Worm (Caenorhabditis elegans) whole organism, L4 larva: Measurements from ENCODE around the gene F38A5.6.

Source experiments
- F44E2.7 ChIP-seq: fragments of 200-800 bp; sonication (Bioruptor generic); IDR thresholded peaks from 2 replicates; pipeline ENCODE4 v2.1.2; 2022; ENCODE audit warnings: missing genetic modification characterization, missing compliant biosample characterization
- F49E8.2 ChIP-seq: sonication (generic microtip); optimal IDR thresholded peaks from 2 replicates; lab custom pipeline; 2016; ENCODE audit warnings: missing compliant biosample characterization, mild to moderate bottlenecking, missing genetic modification characterization, borderline replicate concordance
- R02D3.7 ChIP-seq: fragments of 150-350 bp; sonication (generic microtip); optimal IDR thresholded peaks from 3 replicates; lab custom pipeline; 2014; ENCODE audit warnings: missing biosample characterization, missing genetic modification characterization
- T26A8.4 ChIP-seq: fragments of 200-800 bp; sonication (Bioruptor generic); IDR thresholded peaks from 2 replicates; pipeline ENCODE4 v1.3.6; 2022; ENCODE audit warnings: missing genetic modification characterization, missing compliant biosample characterization
- ceh-28 ChIP-seq: fragments of 150-350 bp; optimal IDR thresholded peaks from 2 replicates; lab custom pipeline; 2014; ENCODE audit warnings: missing biosample characterization, missing genetic modification reagents, missing genetic modification characterization
- dpl-1 ChIP-seq: fragments of 150-350 bp; optimal IDR thresholded peaks from 2 replicates; lab custom pipeline; 2014; ENCODE audit warnings: missing biosample characterization, missing genetic modification reagents, missing genetic modification characterization
- lsy-2 ChIP-seq, 2 experiments: fragments of 150-350 bp in 1 of 2; sonication (generic microtip) in 1 of 2; optimal IDR thresholded peaks; 2 replicates each; lab custom pipeline; 2014 to 2017; ENCODE audit warnings: missing biosample characterization in 2 of 2, missing genetic modification characterization in 2 of 2
- mdl-1 ChIP-seq, 2 experiments: fragments of 150-350 bp in 1 of 2; sonication (generic microtip) in 1 of 2; optimal IDR thresholded peaks; 2 replicates each; lab custom pipeline; 2014 to 2017; ENCODE audit warnings: missing biosample characterization in 2 of 2, missing genetic modification characterization in 2 of 2
- mdt-29 ChIP-seq: fragments of 200-800 bp; sonication (Bioruptor generic); IDR thresholded peaks from 2 replicates; pipeline ENCODE4 v1.3.6; 2022; ENCODE audit warnings: missing genetic modification reagents, missing genetic modification characterization, missing compliant biosample characterization
- nhr-10 ChIP-seq: fragments of 150-350 bp; optimal IDR thresholded peaks from 2 replicates; lab custom pipeline; 2014; ENCODE audit warnings: missing biosample characterization, missing genetic modification characterization
- nhr-42 ChIP-seq: fragments of 200-800 bp; sonication (Bioruptor generic); IDR thresholded peaks from 2 replicates; pipeline ENCODE4 v1.3.6; 2022; ENCODE audit warnings: missing genetic modification characterization, missing compliant biosample characterization
- php-3 ChIP-seq: fragments of 200-800 bp; sonication (Bioruptor generic); IDR thresholded peaks from 2 replicates; pipeline ENCODE4 v1.3.6; 2022; ENCODE audit warnings: missing genetic modification reagents, missing genetic modification characterization, missing compliant biosample characterization
- tag-97 ChIP-seq: fragments of 200-800 bp; sonication (Bioruptor generic); IDR thresholded peaks from 2 replicates; pipeline ENCODE4 v1.3.6; 2022; ENCODE audit warnings: missing genetic modification characterization, missing compliant biosample characterization
- ztf-11 ChIP-seq: fragments of 150-350 bp; optimal IDR thresholded peaks from 2 replicates; lab custom pipeline; 2014; ENCODE audit warnings: missing biosample characterization, missing genetic modification characterization

ce11 chrIV:6602376-6602775 lies 5.2 kb upstream of the F38A5.6 start, which contains the start of gene F15B10.3:
- TF ChIP-seq nhr-10 (tag; lab: Kevin White, UChicago), result no peak
- TF ChIP-seq tag-97 (GFP tag; lab: Robert Waterston, UW), result no peak
- TF ChIP-seq F44E2.7 (GFP tag; lab: Robert Waterston, UW), result no peak
- TF ChIP-seq T26A8.4 (GFP tag; lab: Robert Waterston, UW), result no peak
- no peak for TF ChIP-seq dpl-1 (GFP tag; lab: Kevin White, UChicago)
- no peak for TF ChIP-seq lsy-2 (tag; optimal IDR thresholded peaks at IDR 0.05; lab: Kevin White, UChicago)
- no peak for TF ChIP-seq R02D3.7 (tag; lab: Kevin White, UChicago)
- no peak for TF ChIP-seq ceh-28 (tag; lab: Kevin White, UChicago)
- TF ChIP-seq mdl-1 (tag; optimal IDR thresholded peaks at IDR 0.05; lab: Kevin White, UChicago), result no peak
- TF ChIP-seq nhr-42 (GFP tag; lab: Robert Waterston, UW), result no peak
- TF ChIP-seq F49E8.2, result no peak
- TF ChIP-seq php-3 (GFP tag; lab: Robert Waterston, UW), result no peak
- no peak for TF ChIP-seq mdt-29
- no peak for TF ChIP-seq ztf-11 (tag; lab: Kevin White, UChicago)
